Fruit fly (Drosophila melanogaster) Kc167 (cell line): ENCODE results near the gene CG43221.

Experiments
- Myc ChIP-seq: fragments of >200 bp; optimal IDR thresholded peaks from 2 replicates; lab custom pipeline; 2017; ENCODE audit warnings: missing external identifiers
- Sin3A ChIP-seq: fragments of >200 bp; optimal IDR thresholded peaks from 2 replicates; lab custom pipeline; 2018; ENCODE audit warnings: missing external identifiers
- psq ChIP-seq: fragments of >200 bp; optimal IDR thresholded peaks from 2 replicates; lab custom pipeline; 2017; ENCODE audit warnings: missing external identifiers
- ttk ChIP-seq: sonication (Bioruptor generic); optimal IDR thresholded peaks from 2 replicates; lab custom pipeline; 2017; ENCODE audit warnings: missing external identifiers

DNA sequence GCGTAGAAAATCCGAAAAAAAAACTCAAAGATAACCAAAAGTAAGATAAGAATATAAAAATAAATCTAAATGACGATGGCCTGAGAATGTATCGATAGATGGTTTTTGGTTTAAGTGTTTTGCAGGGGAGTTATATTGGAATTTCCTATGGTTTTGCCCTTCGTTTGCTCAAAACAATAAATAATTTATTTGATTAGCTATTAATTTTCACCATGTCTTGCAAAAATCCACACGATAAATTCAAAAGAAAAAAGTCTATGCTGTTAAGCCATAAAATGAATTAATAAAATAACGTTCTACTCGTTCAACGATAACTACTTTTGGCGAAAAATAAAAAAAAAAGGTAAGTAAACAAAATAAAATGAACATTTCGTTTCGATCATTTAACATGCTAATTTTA is 38.5 kb upstream of the CG43221 start:
- no peak for TF ChIP-seq ttk (lab: Kevin White, UChicago)
- no peak for TF ChIP-seq Myc (lab: Kevin White, UChicago)
- TF ChIP-seq psq (lab: Kevin White, UChicago), result no peak
- no peak for TF ChIP-seq Sin3A (lab: Kevin White, UChicago)
